Fruit fly (Drosophila melanogaster) whole organism, adult: Measurements from ENCODE around the gene Cip4.

Experiments used
- CG11617 ChIP-seq: fragments of 200-800 bp; sonication (Bioruptor generic); optimal IDR thresholded peaks from 2 replicates; lab custom pipeline; 2017; ENCODE audit warnings: mild to moderate bottlenecking, missing biosample characterization, missing genetic modification reagents, missing genetic modification characterization
- CG12768 ChIP-seq: fragments of 200-800 bp; sonication (Bioruptor generic); optimal IDR thresholded peaks from 2 replicates; lab custom pipeline; 2017; ENCODE audit warnings: missing biosample characterization, missing genetic modification characterization, mild to moderate bottlenecking, moderate library complexity, missing genetic modification reagents
- CG14711 ChIP-seq: fragments of 200-800 bp; sonication (Bioruptor generic); optimal IDR thresholded peaks from 2 replicates; lab custom pipeline; 2018; ENCODE audit warnings: missing biosample characterization, mild to moderate bottlenecking, missing genetic modification characterization, moderate library complexity
- CG1620 ChIP-seq: fragments of 200-800 bp; sonication (Bioruptor generic); optimal IDR thresholded peaks from 2 replicates; lab custom pipeline; 2016; ENCODE audit warnings: missing biosample characterization, missing genetic modification characterization
- CG33017 ChIP-seq: fragments of 200-800 bp; sonication (Bioruptor generic); optimal IDR thresholded peaks from 2 replicates; lab custom pipeline; 2018; ENCODE audit warnings: missing biosample characterization, mild to moderate bottlenecking, missing genetic modification characterization, moderate library complexity
- CG5204 ChIP-seq: fragments of 200-800 bp; sonication (Bioruptor generic); optimal IDR thresholded peaks from 2 replicates; lab custom pipeline; 2016; ENCODE audit warnings: missing biosample characterization, missing genetic modification characterization
- CG7045 ChIP-seq: fragments of 200-800 bp; sonication (Bioruptor generic); optimal IDR thresholded peaks from 2 replicates; lab custom pipeline; 2017; ENCODE audit warnings: missing biosample characterization, mild to moderate bottlenecking, missing genetic modification characterization
- CG7101 ChIP-seq: fragments of 200-800 bp; sonication (Bioruptor generic); optimal IDR thresholded peaks from 2 replicates; lab custom pipeline; 2018; ENCODE audit warnings: missing biosample characterization, mild to moderate bottlenecking, missing genetic modification characterization, moderate library complexity
- Clk ChIP-seq: fragments of 200-800 bp; sonication (Bioruptor generic); optimal IDR thresholded peaks from 2 replicates; lab custom pipeline; 2017; ENCODE audit warnings: missing biosample characterization, missing genetic modification characterization
- Crg-1 ChIP-seq: fragments of 200-800 bp; sonication (Bioruptor generic); optimal IDR thresholded peaks from 2 replicates; lab custom pipeline; 2016; ENCODE audit warnings: missing biosample characterization, missing genetic modification characterization
- Hr96 ChIP-seq: fragments of 200-800 bp; sonication (Bioruptor generic); optimal IDR thresholded peaks from 2 replicates; lab custom pipeline; 2016; ENCODE audit warnings: missing biosample characterization, missing genetic modification characterization
- Mnt ChIP-seq: fragments of 200-800 bp; sonication (Bioruptor generic); optimal IDR thresholded peaks from 2 replicates; lab custom pipeline; 2016; ENCODE audit warnings: missing biosample characterization, mild to moderate bottlenecking, missing genetic modification characterization
- bab1 ChIP-seq: fragments of 200-800 bp; sonication (Bioruptor generic); optimal IDR thresholded peaks from 3 replicates; lab custom pipeline; 2019; ENCODE audit warnings: missing biosample characterization, mild to moderate bottlenecking, missing genetic modification characterization, moderate library complexity
- cic ChIP-seq: fragments of 200-800 bp; sonication (Bioruptor generic); optimal IDR thresholded peaks from 2 replicates; lab custom pipeline; 2017; ENCODE audit warnings: missing biosample characterization, mild to moderate bottlenecking, missing genetic modification characterization, moderate library complexity
- cnc ChIP-seq, 2 experiments: fragments of >200 bp; optimal IDR thresholded peaks; 2 replicates each; lab custom pipeline; 2017
- kay ChIP-seq: fragments of 200-800 bp; sonication (Bioruptor generic); peaks from one replicate; lab custom pipeline; 2016; ENCODE audit warnings: missing biosample characterization, missing genetic modification characterization, borderline replicate concordance
- ovo ChIP-seq: fragments of 200-800 bp; sonication (Bioruptor generic); optimal IDR thresholded peaks from 2 replicates; lab custom pipeline; 2016; ENCODE audit warnings: missing biosample characterization, missing genetic modification characterization
- pad ChIP-seq: fragments of 200-800 bp; sonication (Bioruptor generic); optimal IDR thresholded peaks from 3 replicates; lab custom pipeline; 2017; ENCODE audit warnings: missing biosample characterization, missing genetic modification characterization, mild to moderate bottlenecking, moderate library complexity, missing genetic modification reagents
- tj ChIP-seq: fragments of 200-800 bp; sonication (Bioruptor generic); optimal IDR thresholded peaks from 3 replicates; lab custom pipeline; 2017; ENCODE audit warnings: missing biosample characterization, mild to moderate bottlenecking, missing genetic modification characterization, moderate library complexity
- toe ChIP-seq: fragments of 200-800 bp; sonication (Bioruptor generic); optimal IDR thresholded peaks from 2 replicates; lab custom pipeline; 2016; ENCODE audit warnings: missing biosample characterization, missing genetic modification characterization

Gene Cip4

DNA sequence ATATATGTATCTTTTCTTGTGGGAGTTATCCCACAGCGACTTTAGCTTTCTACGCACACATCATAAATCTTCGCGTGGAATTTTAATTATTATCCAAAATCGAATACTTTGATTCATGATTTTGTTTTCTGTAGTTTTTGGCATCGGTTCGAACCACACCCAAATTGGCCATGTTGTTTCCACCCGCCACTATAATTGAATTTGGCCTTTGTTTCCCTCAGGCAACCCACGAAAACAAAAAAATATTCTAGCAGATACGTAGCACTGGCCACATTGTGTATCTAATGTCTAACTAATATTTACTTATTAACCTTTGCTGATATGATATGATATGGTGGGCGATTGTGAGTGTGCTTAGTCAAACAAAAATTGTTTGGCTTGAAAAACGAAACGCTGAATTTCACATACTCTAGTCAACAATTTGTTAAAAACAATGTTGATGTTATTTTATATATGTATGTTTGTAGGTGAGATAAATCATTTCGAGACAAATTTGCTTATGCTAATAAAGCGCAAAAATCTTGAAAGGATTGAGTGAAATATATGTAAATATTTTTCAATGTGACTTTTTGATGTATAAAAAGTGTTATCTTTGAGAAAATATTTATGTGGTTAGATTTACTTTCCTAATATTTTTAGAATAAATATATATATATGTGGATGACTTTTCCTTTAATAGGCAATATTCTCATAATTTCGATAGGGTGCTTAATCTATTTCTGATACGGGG is 8.8 kb downstream of the Cip4 start:
- peak; percentile 10 for TF ChIP-seq CG11617 (GFP tag; lab: Kevin White, UChicago)
- TF ChIP-seq cic (GFP tag; lab: Kevin White, UChicago): no peak
- peak; percentile 77 for TF ChIP-seq kay (GFP tag; lab: Kevin White, UChicago)

DNA sequence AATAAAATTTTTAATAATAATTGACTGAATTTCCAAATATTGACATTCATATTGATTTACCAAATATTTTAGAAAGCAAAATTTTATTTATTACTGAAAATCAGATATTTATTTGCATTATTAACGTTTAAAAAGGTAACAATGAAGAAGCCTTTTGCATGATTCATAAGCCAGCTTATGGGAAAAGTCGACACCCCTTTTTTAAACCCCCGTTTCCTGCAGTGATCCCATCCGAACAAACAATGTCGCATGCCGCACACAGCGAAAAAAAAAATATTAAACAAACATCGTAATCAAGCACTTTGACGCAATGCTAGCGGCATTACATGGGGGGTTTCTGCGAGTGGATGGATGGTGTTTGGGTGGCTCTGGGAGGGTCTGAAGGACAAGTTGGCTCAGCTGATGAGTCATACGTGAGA is 10.2 kb downstream of the Cip4 start:
- TF ChIP-seq ovo (peak; percentile 38), kay (GFP tag; lab: Kevin White, UChicago) (no peak)

DNA sequence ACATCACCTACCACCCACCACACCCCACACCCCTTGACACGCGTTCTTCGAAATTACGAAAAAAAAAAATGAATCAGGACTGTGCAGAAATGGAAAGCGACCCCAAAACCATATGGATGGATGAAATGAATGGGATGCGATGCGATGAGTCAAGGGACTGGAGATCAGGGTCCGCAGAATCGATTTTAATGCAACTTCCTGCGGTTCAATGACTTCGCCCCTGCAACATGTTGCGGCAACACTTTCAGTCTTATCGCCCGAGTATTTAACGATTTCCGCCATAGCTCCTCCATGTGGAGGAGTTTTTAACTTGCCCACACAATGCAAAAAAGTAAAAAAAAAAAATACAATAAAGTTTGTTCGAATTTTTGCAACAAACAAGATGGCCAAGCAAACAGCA is 11.3 kb downstream of the Cip4 start:
- no peak for TF ChIP-seq CG33017 (tag; lab: Kevin White, UChicago)
- TF ChIP-seq cic (GFP tag; lab: Kevin White, UChicago): no peak
- TF ChIP-seq Mnt: no peak
- TF ChIP-seq tj (GFP tag; lab: Kevin White, UChicago): no peak
- TF ChIP-seq CG12768: no peak
- TF ChIP-seq CG1620 (GFP tag; lab: Kevin White, UChicago): no peak
- no peak for TF ChIP-seq CG11617 (GFP tag; lab: Kevin White, UChicago)
- no peak for TF ChIP-seq toe (GFP tag; lab: Kevin White, UChicago)

DNA sequence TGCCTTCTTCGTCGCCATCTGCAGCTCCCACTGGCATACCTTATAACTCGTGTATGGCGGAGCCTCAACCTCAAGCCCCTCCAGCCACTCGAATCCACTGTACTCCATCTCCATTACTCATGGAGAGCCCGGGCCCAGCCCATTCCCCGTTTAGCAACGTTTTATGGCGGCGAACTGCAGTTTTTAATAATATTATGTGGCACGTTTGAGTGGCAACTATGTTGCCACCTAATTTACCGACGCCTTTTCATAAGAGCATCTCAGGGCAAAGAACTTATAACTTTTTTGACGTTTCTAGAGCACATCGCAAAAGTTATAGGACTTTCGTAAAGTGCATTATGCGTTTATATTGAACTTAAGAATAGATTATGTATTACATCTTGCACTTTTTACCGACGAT is 11.9 kb downstream of the Cip4 start:
- TF ChIP-seq Clk (GFP tag; lab: Kevin White, UChicago): no peak
- no peak for TF ChIP-seq Mnt
- no peak for TF ChIP-seq CG1620 (GFP tag; lab: Kevin White, UChicago)
- no peak for TF ChIP-seq CG12768
- no peak for TF ChIP-seq CG7101 (tag; lab: Kevin White, UChicago)
- TF ChIP-seq tj (GFP tag; lab: Kevin White, UChicago): no peak
- no peak for TF ChIP-seq CG33017 (tag; lab: Kevin White, UChicago)
- TF ChIP-seq kay (GFP tag; lab: Kevin White, UChicago): no peak
- TF ChIP-seq toe (GFP tag; lab: Kevin White, UChicago): no peak
- no peak for TF ChIP-seq CG5204 (GFP tag; lab: Kevin White, UChicago)
- TF ChIP-seq cnc (optimal IDR thresholded peaks at IDR 0.05; lab: Kevin White, UChicago): no peak
- no peak for TF ChIP-seq ovo

DNA sequence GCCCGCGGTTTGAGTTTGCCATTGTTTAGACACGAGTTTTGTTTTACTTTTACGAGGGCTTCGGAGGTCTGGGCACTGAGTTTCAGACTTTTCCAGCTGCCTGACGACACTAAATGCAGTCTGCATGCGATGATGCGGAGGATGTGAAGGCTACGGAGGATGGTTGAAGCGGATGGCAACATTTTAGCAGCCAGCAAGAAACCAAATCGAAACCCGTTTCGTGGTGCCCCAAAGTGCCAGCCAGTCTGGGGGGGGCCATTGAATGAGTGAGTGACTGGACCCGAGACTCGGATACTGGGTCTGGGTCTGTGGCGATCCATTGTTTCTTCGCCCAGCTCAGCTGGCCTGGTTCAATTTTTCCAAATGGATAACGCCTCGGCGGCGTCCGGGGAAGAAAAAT is 14.6 kb downstream of the Cip4 start:
- TF ChIP-seq cic (GFP tag; lab: Kevin White, UChicago) (no peak), kay (GFP tag; lab: Kevin White, UChicago) (no peak), pad (GFP tag; lab: Kevin White, UChicago) (no peak), CG7101 (tag; lab: Kevin White, UChicago) (no peak), Hr96 (GFP tag; lab: Kevin White, UChicago) (no peak), bab1 (GFP tag; lab: Kevin White, UChicago) (no peak), CG11617 (GFP tag; lab: Kevin White, UChicago) (no peak), CG5204 (GFP tag; lab: Kevin White, UChicago) (no peak), CG1620 (GFP tag; lab: Kevin White, UChicago) (no peak)

DNA sequence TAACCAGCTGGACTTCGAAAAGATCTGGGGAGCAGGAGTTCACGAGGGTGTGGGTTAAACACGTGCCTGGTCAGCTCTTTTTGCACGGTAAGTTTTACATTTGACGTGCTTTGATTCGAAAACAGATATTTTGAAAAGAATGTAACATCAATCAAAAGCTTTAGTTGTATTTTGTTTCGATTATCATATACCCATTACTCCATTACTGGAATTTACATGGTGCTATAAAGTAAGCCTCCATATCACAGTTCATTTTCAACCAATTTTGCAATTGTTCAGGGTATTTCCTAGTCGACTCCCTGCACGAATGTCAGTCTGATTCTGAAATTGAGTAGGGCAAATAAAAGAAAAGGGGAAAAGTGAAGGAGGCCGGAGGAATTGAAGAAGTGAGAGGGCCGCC is 15.1 kb downstream of the Cip4 start:
- no peak for TF ChIP-seq ovo
- no peak for TF ChIP-seq Mnt
- TF ChIP-seq CG7101 (tag; lab: Kevin White, UChicago): no peak
- TF ChIP-seq cic (GFP tag; lab: Kevin White, UChicago): no peak
- no peak for TF ChIP-seq Crg-1 (GFP tag; lab: Kevin White, UChicago)
- TF ChIP-seq CG12768: no peak
- TF ChIP-seq Clk (GFP tag; lab: Kevin White, UChicago): no peak
- TF ChIP-seq cnc (optimal IDR thresholded peaks at IDR 0.05; lab: Kevin White, UChicago): no peak
- TF ChIP-seq CG7045 (GFP tag; lab: Kevin White, UChicago): no peak
- TF ChIP-seq CG11617 (GFP tag; lab: Kevin White, UChicago): no peak
- TF ChIP-seq CG33017 (tag; lab: Kevin White, UChicago): no peak

DNA sequence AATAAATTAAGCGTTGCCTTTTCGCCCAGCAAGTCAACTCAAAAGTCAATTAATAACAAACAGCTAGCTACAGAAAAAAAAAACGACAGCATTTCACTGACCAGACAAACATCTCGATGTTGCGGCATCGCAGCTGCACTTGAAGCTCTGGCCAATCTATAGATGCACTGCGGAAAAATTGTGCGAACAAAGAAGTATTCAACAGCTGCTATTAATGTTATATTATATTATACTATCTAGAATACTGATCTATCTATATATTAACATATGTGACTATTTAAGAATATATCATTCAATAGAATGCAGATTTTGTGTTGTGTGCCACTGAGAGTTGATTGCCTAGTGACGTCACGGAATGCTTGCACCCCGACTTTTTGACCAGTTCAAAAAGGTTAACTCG is 15.8 kb downstream of the Cip4 start:
- TF ChIP-seq CG14711 (tag; lab: Kevin White, UChicago) (no peak), cnc (optimal IDR thresholded peaks at IDR 0.05; lab: Kevin White, UChicago) (no peak), Mnt (no peak), CG33017 (tag; lab: Kevin White, UChicago) (no peak), Crg-1 (GFP tag; lab: Kevin White, UChicago) (no peak), pad (GFP tag; lab: Kevin White, UChicago) (no peak), CG1620 (GFP tag; lab: Kevin White, UChicago) (no peak), CG12768 (no peak), CG7045 (GFP tag; lab: Kevin White, UChicago) (no peak), Clk (GFP tag; lab: Kevin White, UChicago) (no peak), bab1 (GFP tag; lab: Kevin White, UChicago) (no peak), CG5204 (GFP tag; lab: Kevin White, UChicago) (no peak), CG7101 (tag; lab: Kevin White, UChicago) (no peak), kay (GFP tag; lab: Kevin White, UChicago) (no peak), cic (GFP tag; lab: Kevin White, UChicago) (no peak)
